Fruit fly (Drosophila melanogaster) whole organism: ENCODE data around the gene Cyp310a1.

ENCODE experiments used
- Dll ChIP-seq: fragments of >200 bp; optimal IDR thresholded peaks from 2 replicates; lab custom pipeline; 2017
- usp ChIP-seq: fragments of >200 bp; optimal IDR thresholded peaks from 2 replicates; lab custom pipeline; 2017; ENCODE audit warnings: missing biosample characterization, missing genetic modification characterization, mixed read lengths

dm6 chr2L:18656691-18657237, 4.0 kb upstream of the Cyp310a1 start:
- TF ChIP-seq Dll: no peak
- no peak for TF ChIP-seq usp (GFP tag; lab: Kevin White, UChicago)
